Fruit fly (Drosophila melanogaster): ENCODE results near the gene GluRIIA.

The GluRIIA gene

DNA sequence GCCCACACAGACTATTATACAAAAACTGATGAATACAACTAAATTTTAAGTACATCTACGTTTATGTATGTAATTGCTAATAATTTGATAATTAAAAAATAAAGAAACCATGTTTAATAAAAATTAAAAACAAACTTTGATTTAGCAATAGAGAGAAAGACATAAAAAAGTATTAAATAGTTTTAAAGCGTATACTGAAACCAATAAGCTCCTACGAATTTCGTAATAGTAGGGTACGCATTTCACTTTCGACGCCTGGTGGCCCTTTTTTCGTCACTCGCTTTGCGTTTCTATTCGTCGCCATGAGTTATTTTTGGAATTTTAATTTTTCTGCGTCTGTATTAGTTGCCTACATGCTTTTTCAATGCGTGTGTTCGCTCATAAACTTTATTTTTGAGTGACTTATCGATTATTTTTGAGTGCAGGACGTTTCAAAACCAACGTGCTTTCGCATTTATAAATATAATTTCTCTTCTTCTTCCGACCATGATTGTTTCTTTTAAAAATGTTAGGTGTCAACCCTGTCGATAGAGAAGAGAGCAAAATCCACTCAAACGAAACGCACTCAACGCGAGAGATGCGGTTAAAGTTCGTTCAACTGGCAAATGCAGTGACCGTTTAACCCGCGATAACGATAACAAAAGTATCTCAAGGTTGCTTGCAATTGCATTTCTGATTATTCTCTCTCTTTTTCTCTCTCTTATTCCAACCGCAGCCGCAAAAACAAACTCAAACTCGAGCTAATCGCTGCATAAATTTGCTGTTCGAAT is 8.2 kb upstream of the GluRIIA start, which contains the start of gene Oscillin (continued):
- no peak for TF ChIP-seq run (tag; optimal IDR thresholded peaks at IDR 0.05)
- peak; percentile 41 for TF ChIP-seq CG8290 (GFP tag; optimal IDR thresholded peaks at IDR 0.05)
- TF ChIP-seq CG8290 (tag; optimal IDR thresholded peaks at IDR 0.05): peak in 1 of 2 experiments; percentile 5
- TF ChIP-seq tna (GFP tag; IDR thresholded peaks at IDR 0.05; ENCODE audit: partially characterized antibody): peak; percentile 78
- TF ChIP-seq CG30403 (GFP tag; optimal IDR thresholded peaks at IDR 0.05): peak; percentile 76
- TF ChIP-seq slp2 (GFP tag; optimal IDR thresholded peaks at IDR 0.05): peak; percentile 44
- TF ChIP-seq HmgD (GFP tag; optimal IDR thresholded peaks at IDR 0.05): no peak
- no peak for TF ChIP-seq fru (optimal IDR thresholded peaks at IDR 0.05)
- peak; percentile 51; the same call in 1 of the 2 replicates for TF ChIP-seq ro (GFP tag; IDR thresholded peaks at IDR 0.05)
- TF ChIP-seq eve (GFP tag; optimal IDR thresholded peaks at IDR 0.05): no peak
- TF ChIP-seq Lhr (GFP tag; optimal IDR thresholded peaks at IDR 0.05): no peak
- no peak for TF ChIP-seq dimm (GFP tag; IDR thresholded peaks at IDR 0.05)
- no peak for TF ChIP-seq CG17568 (GFP tag; optimal IDR thresholded peaks at IDR 0.05)
- peak; percentile 83 for TF ChIP-seq CG14860 (GFP tag; IDR thresholded peaks at IDR 0.05; ENCODE audit: partially characterized antibody)
- peak; percentile 77 for TF ChIP-seq CG10209 (GFP tag; optimal IDR thresholded peaks at IDR 0.05)
- TF ChIP-seq org-1 (GFP tag; optimal IDR thresholded peaks at IDR 0.05): peak; percentile 52
- peak; percentile 72 for TF ChIP-seq H15 (GFP tag; IDR thresholded peaks at IDR 0.05)
- peak; percentile 27 for TF ChIP-seq CG10565 (GFP tag; optimal IDR thresholded peaks at IDR 0.05)
- TF ChIP-seq CG12299 (tag; optimal IDR thresholded peaks at IDR 0.05): peak; percentile 66
- no peak for TF ChIP-seq NC2β (GFP tag; optimal IDR thresholded peaks at IDR 0.05)
- TF ChIP-seq B-H2 (GFP tag; optimal IDR thresholded peaks at IDR 0.05): peak; percentile 41
- no peak for TF ChIP-seq gcm (GFP tag; optimal IDR thresholded peaks at IDR 0.05)
- TF ChIP-seq ranshi (GFP tag; IDR thresholded peaks at IDR 0.05): peak; percentile 83
- peak; percentile 81; the same call in 1 of the 2 replicates for TF ChIP-seq ato (GFP tag; IDR thresholded peaks at IDR 0.05; ENCODE audit: partially characterized antibody)
- no peak for TF ChIP-seq crol (GFP tag; IDR thresholded peaks at IDR 0.05)
- TF ChIP-seq CG3281 (GFP tag; optimal IDR thresholded peaks at IDR 0.05): peak; percentile 80
- peak; percentile 54; the same call in 1 of the 2 replicates for TF ChIP-seq CG17612 (GFP tag; IDR thresholded peaks at IDR 0.05)
- peak; percentile 84 for TF ChIP-seq CG4424 (GFP tag; optimal IDR thresholded peaks at IDR 0.05)
- TF ChIP-seq Hr78 (GFP tag; optimal IDR thresholded peaks at IDR 0.05): peak in 1 of 2 experiments; percentile 96
- peak; percentile 34 for TF ChIP-seq MTF-1 (GFP tag; optimal IDR thresholded peaks at IDR 0.05; ENCODE audit: borderline replicate concordance)
- peak; percentile 31 for TF ChIP-seq CG31388 (GFP tag; optimal IDR thresholded peaks at IDR 0.05)
- peak; percentile 68; the same call in 2 of the 3 replicates for TF ChIP-seq CG16813 (GFP tag; IDR thresholded peaks at IDR 0.05; ENCODE audit: partially characterized antibody)
- TF ChIP-seq Trl (optimal IDR thresholded peaks at IDR 0.05): peak; percentile 54 to 55
- peak; percentile 36 for TF ChIP-seq Trl (GFP tag; optimal IDR thresholded peaks at IDR 0.05)
- peak; percentile 60; the same call in 1 of the 2 replicates for TF ChIP-seq peb (GFP tag; IDR thresholded peaks at IDR 0.05)
- no peak for TF ChIP-seq Neu2 (GFP tag; optimal IDR thresholded peaks at IDR 0.05; ENCODE audit: borderline replicate concordance)
- TF ChIP-seq pnt (GFP tag; optimal IDR thresholded peaks at IDR 0.05): no peak
- TF ChIP-seq ci (GFP tag; IDR thresholded peaks at IDR 0.05): peak; percentile 51; the same call in 1 of the 3 replicates
- TF ChIP-seq Aef1 (GFP tag; IDR thresholded peaks at IDR 0.05): peak; percentile 57
- TF ChIP-seq CG42726 (GFP tag; IDR thresholded peaks at IDR 0.05; ENCODE audit: partially characterized antibody): no peak
- TF ChIP-seq CG10462 (GFP tag; optimal IDR thresholded peaks at IDR 0.05): no peak
- peak; percentile 95 for TF ChIP-seq CG6791 (GFP tag; IDR thresholded peaks at IDR 0.05; ENCODE audit: partially characterized antibody)
- TF ChIP-seq Elba2 (GFP tag; optimal IDR thresholded peaks at IDR 0.05): no peak
- peak; percentile 91 for TF ChIP-seq gce (GFP tag; IDR thresholded peaks at IDR 0.05)
- peak; percentile 30 for TF ChIP-seq Mad (GFP tag; optimal IDR thresholded peaks at IDR 0.05)
- TF ChIP-seq nerfin-2 (GFP tag; IDR thresholded peaks at IDR 0.05; ENCODE audit: partially characterized antibody): peak; percentile 87
- peak; percentile 67 for TF ChIP-seq CG5245 (GFP tag; optimal IDR thresholded peaks at IDR 0.05)
- TF ChIP-seq CG14667 (GFP tag; IDR thresholded peaks at IDR 0.05): peak; percentile 63
- peak; percentile 35 for TF ChIP-seq Antp (GFP tag; optimal IDR thresholded peaks at IDR 0.05)
- TF ChIP-seq CG12104 (GFP tag; optimal IDR thresholded peaks at IDR 0.05): peak; percentile 80
